Worm (Caenorhabditis elegans): ENCODE measurements around the gene K09E4.4.

- TF ChIP-seq jun-1 (tag; optimal IDR thresholded peaks at IDR 0.05) (no peak), lin-15B (tag; optimal IDR thresholded peaks at IDR 0.05) (no peak), nhr-77 (tag; optimal IDR thresholded peaks at IDR 0.05) (no peak), efl-3 (GFP tag; optimal IDR thresholded peaks at IDR 0.05) (no peak), lin-39 (tag; optimal IDR thresholded peaks at IDR 0.05) (no peak), nhr-71 (tag; optimal IDR thresholded peaks at IDR 0.05) (no peak)
Measured at ce11 chrII:14137538-14137937, 15.6 kb upstream of the K09E4.4 start, which contains the start of gene K09E4.1.

Data from whole organism, L1 larva.